Fruit fly (Drosophila melanogaster): ENCODE results near the gene Gr8a.
A peak's percentile ranks its signal among the peaks of the same experiment; 100 is the strongest.

Gene Gr8a

DNA sequence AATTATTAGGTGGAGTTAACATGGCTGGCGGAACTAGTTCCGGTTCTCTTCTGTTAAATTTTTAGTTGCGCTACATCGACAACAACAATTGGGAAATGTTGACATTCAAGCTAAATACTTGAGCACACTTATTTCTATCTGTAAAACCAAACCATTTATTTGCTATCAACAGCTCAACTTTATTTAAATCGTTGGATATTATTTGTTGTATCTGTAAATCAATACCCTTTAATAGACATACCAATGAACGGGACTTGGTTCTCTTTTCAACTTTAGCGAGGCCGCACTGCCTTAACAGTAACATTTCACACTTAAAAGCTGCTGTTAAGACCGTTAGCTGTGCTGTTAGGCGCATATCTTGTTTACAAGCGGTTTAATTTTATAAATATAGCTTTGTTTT, 33.3 kb upstream of the Gr8a start, which contains the start of gene CG12106 (continued):
- peak; percentile 59; the same call in 2 of the 3 replicates for TF ChIP-seq Aef1 (GFP tag; IDR thresholded peaks at IDR 0.05)
- peak; percentile 14 for TF ChIP-seq jing (GFP tag; optimal IDR thresholded peaks at IDR 0.05)
- TF ChIP-seq pan (optimal IDR thresholded peaks at IDR 0.05), result no peak
- peak in 1 of 2 experiments; percentile 44 for TF ChIP-seq pan (GFP tag; optimal IDR thresholded peaks at IDR 0.05 in 1 of 2, IDR thresholded peaks at IDR 0.05 in 1 of 2)
- TF ChIP-seq Fer2 (tag; optimal IDR thresholded peaks at IDR 0.05), result no peak
- no peak for TF ChIP-seq da (GFP tag; optimal IDR thresholded peaks at IDR 0.05)
- TF ChIP-seq Doc3 (GFP tag; IDR thresholded peaks at IDR 0.05; ENCODE audit: partially characterized antibody), result no peak
- TF ChIP-seq CG7372 (GFP tag; IDR thresholded peaks at IDR 0.05), result peak; percentile 53; the same call in 1 of the 2 replicates
- TF ChIP-seq D19A (tag; optimal IDR thresholded peaks at IDR 0.05), result no peak
- TF ChIP-seq tio (GFP tag; optimal IDR thresholded peaks at IDR 0.05), result no peak
- TF ChIP-seq ci (GFP tag; IDR thresholded peaks at IDR 0.05), result no peak
- no peak for TF ChIP-seq HmgD (GFP tag; optimal IDR thresholded peaks at IDR 0.05)
- TF ChIP-seq CG34376 (GFP tag; optimal IDR thresholded peaks at IDR 0.05), result peak; percentile 25
- TF ChIP-seq peb (GFP tag; IDR thresholded peaks at IDR 0.05), result no peak
- no peak for TF ChIP-seq gsb-n (tag; optimal IDR thresholded peaks at IDR 0.05)
- no peak for TF ChIP-seq CG13775 (GFP tag; optimal IDR thresholded peaks at IDR 0.05)
- TF ChIP-seq Fer1 (GFP tag; optimal IDR thresholded peaks at IDR 0.05), result peak; percentile 55
- no peak for TF ChIP-seq CG18764 (GFP tag; optimal IDR thresholded peaks at IDR 0.05)
- peak; percentile 14 for TF ChIP-seq CG10267 (tag; optimal IDR thresholded peaks at IDR 0.05)
- no peak for TF ChIP-seq BtbVII (GFP tag; optimal IDR thresholded peaks at IDR 0.05)
- TF ChIP-seq Jarid2 (GFP tag; optimal IDR thresholded peaks at IDR 0.05), result no peak
- no peak for TF ChIP-seq fru (optimal IDR thresholded peaks at IDR 0.05)
- TF ChIP-seq CG18619 (GFP tag; optimal IDR thresholded peaks at IDR 0.05), result peak; percentile 33
- TF ChIP-seq NfI (GFP tag; optimal IDR thresholded peaks at IDR 0.05), result peak; percentile 63
- no peak for TF ChIP-seq corto (GFP tag; optimal IDR thresholded peaks at IDR 0.05)
- no peak for TF ChIP-seq z (GFP tag; IDR thresholded peaks at IDR 0.05)
- no peak for TF ChIP-seq sens-2 (GFP tag; IDR thresholded peaks at IDR 0.05)
- TF ChIP-seq CG6813 (GFP tag; optimal IDR thresholded peaks at IDR 0.05), result no peak
- peak; percentile 34 for TF ChIP-seq mirr (GFP tag; optimal IDR thresholded peaks at IDR 0.05)
- no peak for TF ChIP-seq ssp (GFP tag; IDR thresholded peaks at IDR 0.05)
- no peak for TF ChIP-seq run (tag; optimal IDR thresholded peaks at IDR 0.05)
- TF ChIP-seq bbx (GFP tag; IDR thresholded peaks at IDR 0.05; ENCODE audit: partially characterized antibody), result no peak
- no peak for TF ChIP-seq CG2129 (GFP tag; IDR thresholded peaks at IDR 0.05; ENCODE audit: partially characterized antibody)
- no peak for TF ChIP-seq her (GFP tag; optimal IDR thresholded peaks at IDR 0.05)
- peak; percentile 23 for TF ChIP-seq CG4617 (GFP tag; optimal IDR thresholded peaks at IDR 0.05; ENCODE audit: borderline replicate concordance)
- peak; percentile 42 for TF ChIP-seq Nf-YC (tag; optimal IDR thresholded peaks at IDR 0.05)
- no peak for TF ChIP-seq CG10321 (GFP tag; IDR thresholded peaks at IDR 0.05)
- TF ChIP-seq CG17359 (tag; optimal IDR thresholded peaks at IDR 0.05), result peak; percentile 27
- TF ChIP-seq Nf-YB (GFP tag; optimal IDR thresholded peaks at IDR 0.05), result no peak
- no peak for TF ChIP-seq Vsx1 (GFP tag; optimal IDR thresholded peaks at IDR 0.05)
- TF ChIP-seq Med (GFP tag), result peak; percentile 87
- peak; percentile 46 for TF ChIP-seq pum (GFP tag; optimal IDR thresholded peaks at IDR 0.05)
- no peak for TF ChIP-seq jigr1 (GFP tag; IDR thresholded peaks at IDR 0.05)
- TF ChIP-seq CG12236 (GFP tag; optimal IDR thresholded peaks at IDR 0.05), result no peak
- TF ChIP-seq CG15269 (tag; optimal IDR thresholded peaks at IDR 0.05), result peak; percentile 65
- TF ChIP-seq amos (GFP tag; IDR thresholded peaks at IDR 0.05; ENCODE audit: partially characterized antibody), result no peak
- no peak for TF ChIP-seq ATbp (GFP tag; optimal IDR thresholded peaks at IDR 0.05)
- TF ChIP-seq ftz-f1 (GFP tag; optimal IDR thresholded peaks at IDR 0.05), result no peak
- peak; percentile 31 for TF ChIP-seq CG6254 (GFP tag; optimal IDR thresholded peaks at IDR 0.05)
- no peak for TF ChIP-seq dan (GFP tag; IDR thresholded peaks at IDR 0.05)
- peak; percentile 36 for TF ChIP-seq CG10274 (GFP tag; optimal IDR thresholded peaks at IDR 0.05)

Measured in whole organism, embryonic.